Fruit fly (Drosophila melanogaster) whole organism, embryonic: ENCODE data around the gene Dup99B.

Source experiments
- ATbp ChIP-seq: fragments of 200-800 bp; sonication (Bioruptor generic); optimal IDR thresholded peaks from 2 replicates; lab custom pipeline; 2017; ENCODE audit warnings: missing biosample characterization, mild to moderate bottlenecking, missing genetic modification characterization, missing genetic modification reagents
- CG10209 ChIP-seq: fragments of 200-800 bp; sonication (Bioruptor generic); optimal IDR thresholded peaks from 3 replicates; lab custom pipeline; 2017; ENCODE audit warnings: missing biosample characterization, mild to moderate bottlenecking, missing genetic modification characterization, missing genetic modification reagents
- CG1024 ChIP-seq: fragments of 200-800 bp; sonication (Bioruptor generic); IDR thresholded peaks from 2 replicates; pipeline ENCODE4 v1.3.6; 2022; ENCODE audit warnings: missing biosample characterization, missing genetic modification characterization
- CG11085 ChIP-seq: fragments of 200-800 bp; sonication (Bioruptor generic); IDR thresholded peaks from 2 replicates; pipeline ENCODE4 v1.3.6; 2022; ENCODE audit warnings: missing biosample characterization, missing genetic modification characterization
- CG11398 ChIP-seq: fragments of 200-800 bp; sonication (Bioruptor generic); optimal IDR thresholded peaks from 2 replicates; lab custom pipeline; 2016; ENCODE audit warnings: missing biosample characterization, missing genetic modification characterization
- CG11695 ChIP-seq: fragments of 200-800 bp; sonication (Bioruptor generic); IDR thresholded peaks from 3 replicates; pipeline ENCODE4 v1.3.6; 2022; ENCODE audit warnings: missing biosample characterization, missing genetic modification characterization
- CG12155 ChIP-seq: fragments of 200-800 bp; sonication (Bioruptor generic); optimal IDR thresholded peaks from 3 replicates; lab custom pipeline; 2016; ENCODE audit warnings: missing biosample characterization, missing genetic modification characterization
- CG13894 ChIP-seq: fragments of 200-800 bp; sonication (Bioruptor generic); optimal IDR thresholded peaks from 3 replicates; lab custom pipeline; 2018; ENCODE audit warnings: missing biosample characterization, mild to moderate bottlenecking, missing genetic modification characterization, moderate library complexity
- CG15073 ChIP-seq: fragments of 200-800 bp; sonication (Bioruptor generic); optimal IDR thresholded peaks from 2 replicates; lab custom pipeline; 2016; ENCODE audit warnings: missing biosample characterization, missing genetic modification characterization
- CG15696 ChIP-seq: fragments of 200-800 bp; sonication (Bioruptor generic); optimal IDR thresholded peaks from 2 replicates; lab custom pipeline; 2019; ENCODE audit warnings: missing biosample characterization, mild to moderate bottlenecking, missing genetic modification characterization, moderate library complexity
- CG17186 ChIP-seq: fragments of 200-800 bp; sonication (Bioruptor generic); optimal IDR thresholded peaks from 3 replicates; lab custom pipeline; 2017; ENCODE audit warnings: missing biosample characterization, missing genetic modification reagents, missing genetic modification characterization
- CG18599 ChIP-seq: fragments of 200-800 bp; sonication (Bioruptor generic); optimal IDR thresholded peaks from 3 replicates; lab custom pipeline; 2017; ENCODE audit warnings: missing biosample characterization, missing genetic modification characterization, mild to moderate bottlenecking, moderate library complexity, missing genetic modification reagents
- CG18619 ChIP-seq: fragments of 200-800 bp; sonication (Bioruptor generic); optimal IDR thresholded peaks from 3 replicates; lab custom pipeline; 2017; ENCODE audit warnings: missing biosample characterization, mild to moderate bottlenecking, missing genetic modification characterization
- CG30020 ChIP-seq: fragments of 200-800 bp; optimal IDR thresholded peaks from 2 replicates; lab custom pipeline; 2019; ENCODE audit warnings: missing biosample characterization, mild to moderate bottlenecking, missing genetic modification characterization, moderate library complexity
- CG32767 ChIP-seq: fragments of 200-800 bp; sonication (Bioruptor generic); IDR thresholded peaks from 2 replicates; pipeline ENCODE4 v1.3.6; 2022; ENCODE audit warnings: missing biosample characterization, missing genetic modification characterization
- CG3847 ChIP-seq: fragments of 200-800 bp; sonication (Bioruptor generic); IDR thresholded peaks from 2 replicates; pipeline ENCODE4 v1.3.6; 2022; ENCODE audit warnings: missing biosample characterization, missing genetic modification characterization
- CG5180 ChIP-seq: fragments of 200-800 bp; sonication (Bioruptor generic); optimal IDR thresholded peaks from 3 replicates; lab custom pipeline; 2017; ENCODE audit warnings: missing biosample characterization, missing genetic modification characterization, mild to moderate bottlenecking, moderate library complexity, missing genetic modification reagents
- CG6175 ChIP-seq: fragments of 200-800 bp; sonication (Bioruptor generic); IDR thresholded peaks from 3 replicates; pipeline ENCODE4 v1.3.6; 2022; ENCODE audit warnings: missing biosample characterization, missing genetic modification characterization
- CG6272 ChIP-seq: fragments of 200-800 bp; sonication (Bioruptor generic); IDR thresholded peaks from 2 replicates; pipeline ENCODE4 v1.3.6; 2022; ENCODE audit warnings: missing biosample characterization, missing genetic modification characterization
- CG7271 ChIP-seq: fragments of 200-800 bp; sonication (Bioruptor generic); optimal IDR thresholded peaks from 2 replicates; lab custom pipeline; 2018; ENCODE audit warnings: missing biosample characterization, mild to moderate bottlenecking, missing genetic modification characterization, moderate library complexity
- CG7357 ChIP-seq: fragments of 200-800 bp; sonication (Bioruptor generic); IDR thresholded peaks from 3 replicates; pipeline ENCODE4 v1.3.6; 2022; ENCODE audit warnings: missing biosample characterization, missing genetic modification characterization
- CG8924 ChIP-seq: fragments of 200-800 bp; optimal IDR thresholded peaks from 3 replicates; lab custom pipeline; 2019; ENCODE audit warnings: missing biosample characterization, mild to moderate bottlenecking, missing genetic modification characterization, moderate library complexity
- Camta ChIP-seq: fragments of 200-800 bp; sonication (Bioruptor generic); optimal IDR thresholded peaks from 2 replicates; lab custom pipeline; 2016; ENCODE audit warnings: missing biosample characterization, missing genetic modification characterization
- CoRest ChIP-seq: fragments of 200-800 bp; sonication (Bioruptor generic); optimal IDR thresholded peaks from 3 replicates; lab custom pipeline; 2018; ENCODE audit warnings: missing biosample characterization, mild to moderate bottlenecking, missing genetic modification characterization, moderate library complexity
- Dbx ChIP-seq: fragments of 200-800 bp; sonication (Bioruptor generic); IDR thresholded peaks from 3 replicates; pipeline ENCODE4 v1.3.6; 2022; ENCODE audit warnings: missing biosample characterization, missing genetic modification characterization
- E2f1 ChIP-seq: fragments of 200-800 bp; sonication (Bioruptor generic); IDR thresholded peaks from 2 replicates; pipeline ENCODE4 v1.3.6; 2022; ENCODE audit warnings: missing biosample characterization, missing genetic modification characterization
- Fer3 ChIP-seq: fragments of 200-800 bp; sonication (Bioruptor generic); optimal IDR thresholded peaks from 2 replicates; lab custom pipeline; 2018; ENCODE audit warnings: missing biosample characterization, mild to moderate bottlenecking, missing genetic modification characterization, moderate library complexity
- HmgD ChIP-seq: fragments of 200-800 bp; sonication (Bioruptor generic); optimal IDR thresholded peaks from 3 replicates; lab custom pipeline; 2016; ENCODE audit warnings: missing biosample characterization, missing genetic modification characterization
- Hmx ChIP-seq: fragments of 200-800 bp; sonication (Bioruptor generic); optimal IDR thresholded peaks from 2 replicates; lab custom pipeline; 2016; ENCODE audit warnings: missing biosample characterization, missing genetic modification characterization
- Max ChIP-seq: fragments of 200-800 bp; sonication (Bioruptor generic); optimal IDR thresholded peaks from 2 replicates; lab custom pipeline; 2016; ENCODE audit warnings: missing biosample characterization, mild to moderate bottlenecking, missing genetic modification characterization
- Meics ChIP-seq: fragments of 200-800 bp; sonication (Bioruptor generic); optimal IDR thresholded peaks from 2 replicates; lab custom pipeline; 2017; ENCODE audit warnings: missing biosample characterization, mild to moderate bottlenecking, missing genetic modification characterization
- NfI ChIP-seq: fragments of 200-800 bp; sonication (Bioruptor generic); optimal IDR thresholded peaks from 3 replicates; lab custom pipeline; 2018; ENCODE audit warnings: missing biosample characterization, mild to moderate bottlenecking, missing genetic modification characterization, moderate library complexity
- Oaz ChIP-seq: fragments of 200-800 bp; sonication (Bioruptor generic); IDR thresholded peaks from 2 replicates; pipeline ENCODE4 v1.3.6; 2022; ENCODE audit warnings: missing biosample characterization, missing genetic modification characterization
- PHDP ChIP-seq: fragments of 200-800 bp; sonication (Bioruptor generic); optimal IDR thresholded peaks from 3 replicates; lab custom pipeline; 2018; ENCODE audit warnings: missing biosample characterization, mild to moderate bottlenecking, missing genetic modification characterization, moderate library complexity
- Spps ChIP-seq: fragments of 200-800 bp; sonication (Bioruptor generic); optimal IDR thresholded peaks from 2 replicates; lab custom pipeline; 2018; ENCODE audit warnings: missing biosample characterization, mild to moderate bottlenecking, missing genetic modification characterization
- Sry-δ ChIP-seq: fragments of 200-800 bp; sonication (Bioruptor generic); optimal IDR thresholded peaks from 2 replicates; lab custom pipeline; 2016; ENCODE audit warnings: missing biosample characterization, missing genetic modification characterization
- chinmo ChIP-seq: fragments of 200-800 bp; sonication (Bioruptor generic); IDR thresholded peaks from 4 replicates; pipeline ENCODE4 v1.3.6; 2022; ENCODE audit warnings: missing biosample characterization, missing genetic modification characterization; ENCODE audit not compliant: partially characterized antibody
- ci ChIP-seq: fragments of 200-800 bp; sonication (Bioruptor generic); IDR thresholded peaks from 3 replicates; pipeline ENCODE4 v1.3.6; 2022; ENCODE audit warnings: missing biosample characterization, missing genetic modification characterization
- dmrt11E ChIP-seq: fragments of 200-800 bp; sonication (Bioruptor generic); optimal IDR thresholded peaks from 3 replicates; lab custom pipeline; 2018; ENCODE audit warnings: missing biosample characterization, mild to moderate bottlenecking, missing genetic modification characterization, moderate library complexity
- dpn ChIP-seq, 2 experiments: fragments of 200-800 bp; sonication (Bioruptor generic); optimal IDR thresholded peaks; 3 replicates each; lab custom pipeline; 2016; ENCODE audit warnings: missing biosample characterization in 2 of 2, missing genetic modification characterization in 2 of 2
- fru ChIP-seq: fragments of >200 bp; optimal IDR thresholded peaks from 2 replicates; lab custom pipeline; 2017
- gfzf ChIP-seq: fragments of 200-800 bp; sonication (Bioruptor generic); optimal IDR thresholded peaks from 2 replicates; lab custom pipeline; 2016; ENCODE audit warnings: missing biosample characterization, mild to moderate bottlenecking, missing genetic modification characterization, moderate library complexity
- lov ChIP-seq, 2 experiments: fragments of 200-800 bp in 1 of 2; fragments of >200 bp in 1 of 2; sonication (Bioruptor generic) in 1 of 2; IDR thresholded peaks in 1 of 2; optimal IDR thresholded peaks in 1 of 2; 2 replicates in 1 of 2; 3 replicates in 1 of 2; pipeline versions ENCODE4 v1.3.6 to Lab custom; 2017 to 2022; ENCODE audit warnings: missing biosample characterization in 1 of 2, missing genetic modification characterization in 1 of 2
- p53 ChIP-seq: fragments of 200-800 bp; sonication (Bioruptor generic); optimal IDR thresholded peaks from 2 replicates; lab custom pipeline; 2016; ENCODE audit warnings: missing biosample characterization, missing genetic modification characterization
- sens ChIP-seq: fragments of 200-800 bp; sonication (Bioruptor generic); peaks from one replicate; lab custom pipeline; 2016; ENCODE audit warnings: missing biosample characterization, missing genetic modification characterization
- ssp ChIP-seq: fragments of 200-800 bp; sonication (Bioruptor generic); IDR thresholded peaks from 2 replicates; pipeline ENCODE4 v1.3.6; 2022; ENCODE audit warnings: missing biosample characterization, missing genetic modification characterization
- stc ChIP-seq: fragments of 200-800 bp; sonication (Bioruptor generic); IDR thresholded peaks from 2 replicates; pipeline ENCODE4 v1.3.6; 2022; ENCODE audit warnings: missing biosample characterization, missing genetic modification characterization
- z ChIP-seq: fragments of 200-800 bp; sonication (Bioruptor generic); IDR thresholded peaks from 3 replicates; pipeline ENCODE4 v1.3.6; 2022; ENCODE audit warnings: missing biosample characterization, missing genetic modification characterization

The Dup99B gene

DNA sequence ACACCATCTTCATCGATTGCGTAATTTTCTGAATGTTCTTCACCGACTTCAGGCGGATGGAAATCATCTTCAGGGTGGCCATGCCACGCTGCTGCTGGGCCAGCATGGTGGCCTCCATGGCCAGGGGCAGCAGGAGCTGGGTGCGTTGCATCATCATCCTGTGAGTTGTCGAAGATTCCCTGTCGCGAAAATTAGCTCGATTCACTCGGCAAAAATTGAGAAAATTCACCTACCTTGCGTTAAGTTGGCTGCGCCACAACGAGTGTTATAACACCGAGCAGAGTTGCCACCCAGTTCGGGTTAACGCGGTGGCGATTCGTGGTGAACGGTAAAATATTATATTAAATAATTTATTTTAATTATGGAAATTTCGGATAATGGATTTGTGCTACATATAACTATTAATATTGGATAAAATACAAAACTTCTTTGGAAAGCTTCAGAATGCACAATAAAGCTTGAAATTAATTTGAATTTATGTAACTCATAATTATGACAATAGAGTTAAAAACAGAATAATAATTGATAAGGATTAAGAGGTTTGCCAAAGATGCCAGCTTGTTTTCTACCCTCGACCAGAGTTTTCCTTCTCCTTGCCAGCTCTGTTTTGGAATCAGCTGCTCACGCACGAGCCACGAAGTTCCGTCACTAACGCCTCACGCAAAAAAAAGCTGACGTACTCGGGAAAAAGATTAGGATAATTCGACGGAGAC, 33.6 kb upstream of the Dup99B start, which contains the start of the genes ATPsyngamma and yata (continued):
- TF ChIP-seq NfI (GFP tag; lab: Kevin White, UChicago) (peak; percentile 22), CG15696 (tag; lab: Kevin White, UChicago) (peak; percentile 37), CG18619 (peak; percentile 40), Dbx (GFP tag; lab: Robert Waterston, UW) (no peak), sens (GFP tag; lab: Kevin White, UChicago) (peak; percentile 74), CG30020 (tag; lab: Kevin White, UChicago) (peak; percentile 42)

DNA sequence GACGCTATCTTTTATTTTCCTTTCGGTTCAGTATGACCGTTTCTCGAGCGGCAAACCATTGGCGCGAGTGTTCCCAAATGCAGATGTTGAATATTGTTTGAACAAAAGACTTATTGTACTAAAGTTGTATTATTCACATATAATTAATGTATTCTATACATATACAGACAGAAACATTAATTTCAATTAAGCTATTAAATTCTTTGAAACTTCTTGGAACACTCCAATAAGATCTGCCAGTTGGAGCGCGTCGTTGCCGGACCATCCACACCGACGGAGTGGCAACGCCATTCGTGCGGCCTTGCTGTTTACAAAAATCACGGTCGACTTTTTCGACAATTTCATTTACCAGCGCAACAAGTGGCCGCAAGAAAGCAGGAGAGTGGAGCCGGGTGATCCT, 29.9 kb upstream of the Dup99B start, which contains the start of the genes Wdr24 and IntS11:
Gene Wdr24 (minus strand): TSS at position 37 of the 400 bp plus-strand sequence.
Gene IntS11 (plus strand): TSS at position 282 of the 400 bp plus-strand sequence.
- TF ChIP-seq CG6272 (GFP tag; lab: Robert Waterston, UW) (peak; percentile 88), lov (optimal IDR thresholded peaks at IDR 0.05; lab: Kevin White, UChicago) (no peak), lov (GFP tag; IDR thresholded peaks at IDR 0.05; lab: Robert Waterston, UW) (no peak), Max (GFP tag; lab: Kevin White, UChicago) (peak; percentile 80), dpn (GFP tag; optimal IDR thresholded peaks at IDR 0.05; lab: Kevin White, UChicago) (peak; percentile 65 to 82), CG8924 (tag; lab: Kevin White, UChicago) (peak; percentile 74), CG7357 (peak; percentile 81), CG7271 (tag; lab: Kevin White, UChicago) (no peak), CoRest (tag; lab: Kevin White, UChicago) (peak; percentile 91), ci (GFP tag; lab: Robert Waterston, UW) (peak; percentile 89), CG18599 (peak; percentile 84), dmrt11E (tag; lab: Kevin White, UChicago) (peak; percentile 43), E2f1 (peak; percentile 90), Oaz (peak; percentile 87), CG5180 (no peak), gfzf (GFP tag; lab: Kevin White, UChicago) (peak; percentile 61), CG10209 (peak; percentile 80), CG12155 (GFP tag; lab: Kevin White, UChicago) (peak; percentile 89), p53 (GFP tag; lab: Kevin White, UChicago) (no peak), PHDP (peak; percentile 83), stc (GFP tag; lab: Robert Waterston, UW) (peak; percentile 87), ATbp (GFP tag; lab: Kevin White, UChicago) (no peak), CG15073 (no peak), Hmx (no peak), CG11085 (GFP tag; lab: Robert Waterston, UW) (peak; percentile 92), Spps (tag; lab: Kevin White, UChicago) (no peak), ssp (GFP tag; lab: Robert Waterston, UW) (peak; percentile 84), Sry-δ (peak; percentile 52), Camta (GFP tag; lab: Kevin White, UChicago) (peak; percentile 31), z (GFP tag; lab: Robert Waterston, UW) (no peak), CG32767 (GFP tag; lab: Robert Waterston, UW) (peak; percentile 75), HmgD (peak; percentile 32), Fer3 (tag; lab: Kevin White, UChicago) (peak; percentile 92), Meics (GFP tag; lab: Kevin White, UChicago) (peak; percentile 82), CG3847 (GFP tag; lab: Robert Waterston, UW) (peak; percentile 96), fru (no peak), CG17186 (GFP tag; lab: Kevin White, UChicago) (peak; percentile 38), CG13894 (tag; lab: Kevin White, UChicago) (no peak), CG11695 (peak; percentile 72; the same call in 2 of the 3 replicates), CG1024 (peak; percentile 59; the same call in 1 of the 2 replicates), CG11398 (no peak), chinmo (0 out of 4 replicates have a peak, but pooled peaks have one; percentile 57), CG6175 (GFP tag; lab: Robert Waterston, UW) (peak; percentile 88)
